Worm (Caenorhabditis elegans) whole organism, L4/young adult: Measurements from ENCODE around the gene vps-60.

ENCODE experiments used
- W03F9.2 ChIP-seq: fragments of 150-350 bp; optimal IDR thresholded peaks from 2 replicates; lab custom pipeline; 2014; ENCODE audit warnings: missing biosample characterization, missing genetic modification characterization
- him-1 ChIP-seq: sonication (generic microtip); optimal IDR thresholded peaks from 2 replicates; lab custom pipeline; 2016; ENCODE audit warnings: missing genotype, missing genetic modification reagents, missing genetic modification characterization, missing compliant biosample characterization

DNA sequence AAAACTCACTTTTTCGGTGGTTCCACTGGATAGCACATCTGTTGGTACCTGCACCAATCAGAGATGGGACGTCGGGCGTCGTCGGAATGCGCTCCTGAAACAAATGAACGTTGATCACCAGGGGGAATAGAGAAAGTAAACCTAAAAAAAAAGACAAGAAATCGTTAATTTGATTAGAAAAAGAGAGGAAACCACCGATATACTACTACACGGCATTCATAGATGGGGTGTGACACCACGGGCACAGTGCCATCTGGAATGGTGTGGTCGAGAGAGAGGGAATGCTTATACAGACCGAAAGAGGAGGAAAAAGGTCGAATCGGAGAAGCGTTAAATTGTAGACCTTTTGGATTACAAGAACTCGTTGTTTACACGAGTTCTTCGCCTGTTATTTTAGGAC lies 17.8 kb downstream of the vps-60 start, which contains the start of gene C10B5.3:
- TF ChIP-seq him-1 (tag; lab: Kevin White, UChicago) (no peak), W03F9.2 (tag; lab: Kevin White, UChicago) (no peak)
